Worm (Caenorhabditis elegans): Measurements from ENCODE around the gene C05C10.8.

Gene C05C10.8

ce11 chrII:9940430-9940829 is 22.6 kb upstream of the C05C10.8 start, which contains the start of gene ufd-3 (continued):
- no peak for TF ChIP-seq nfya-1 (tag; optimal IDR thresholded peaks at IDR 0.05; ENCODE audit: borderline replicate concordance, insufficient read depth)
- TF ChIP-seq madf-3 (GFP tag; IDR thresholded peaks at IDR 0.05): 0 out of 2 replicates have a peak, but pooled peaks have one; percentile 59
- TF ChIP-seq F39B2.1 (GFP tag; IDR thresholded peaks at IDR 0.05): no peak
- TF ChIP-seq lin-40 (tag; optimal IDR thresholded peaks at IDR 0.05): no peak
- TF ChIP-seq ztf-25 (GFP tag; IDR thresholded peaks at IDR 0.05): peak; percentile 65; the same call in 1 of the 2 replicates
- no peak for TF ChIP-seq ets-4 (GFP tag; optimal IDR thresholded peaks at IDR 0.05)
- no peak for TF ChIP-seq gei-17 (GFP tag; optimal IDR thresholded peaks at IDR 0.05)
- TF ChIP-seq mcd-1 (GFP tag; IDR thresholded peaks at IDR 0.05): peak; percentile 72
- peak; percentile 40 to 96 (median 44) for TF ChIP-seq lin-35 (GFP tag; optimal IDR thresholded peaks at IDR 0.05)
- TF ChIP-seq unc-130 (GFP tag; optimal IDR thresholded peaks at IDR 0.05): peak; percentile 90
- peak; percentile 92 for TF ChIP-seq attf-3 (GFP tag; conservative IDR thresholded peaks at IDR 0.05)
- TF ChIP-seq F52B5.7 (tag; optimal IDR thresholded peaks at IDR 0.05): no peak
- peak; percentile 64 for TF ChIP-seq F23B12.7 (tag; optimal IDR thresholded peaks at IDR 0.05; ENCODE audit: insufficient read depth)
- TF ChIP-seq repo-1 (tag; optimal IDR thresholded peaks at IDR 0.05): peak; percentile 1
- TF ChIP-seq ztf-22 (GFP tag; optimal IDR thresholded peaks at IDR 0.05): no peak

- TF ChIP-seq madf-6 (GFP tag; IDR thresholded peaks at IDR 0.05): peak; percentile 98
- no peak for TF ChIP-seq sptf-2 (GFP tag; optimal IDR thresholded peaks at IDR 0.05)
- TF ChIP-seq snpc-4 (GFP tag; optimal IDR thresholded peaks at IDR 0.05): peak; percentile 21
- no peak for TF ChIP-seq snpc-4 (tag; optimal IDR thresholded peaks at IDR 0.05)
- TF ChIP-seq lin-54 (GFP tag; optimal IDR thresholded peaks at IDR 0.05): peak; percentile 90
- no peak for TF ChIP-seq Y56A3A.18 (GFP tag; IDR thresholded peaks at IDR 0.05)
- TF ChIP-seq madf-8 (GFP tag; conservative IDR thresholded peaks at IDR 0.05): peak; percentile 93
- TF ChIP-seq Y95B8A.8 (GFP tag; IDR thresholded peaks at IDR 0.05): peak; percentile 76; the same call in 1 of the 2 replicates
- peak; percentile 93 for TF ChIP-seq ceh-91 (GFP tag; IDR thresholded peaks at IDR 0.05)
- peak; percentile 90 for TF ChIP-seq D2030.7 (GFP tag; IDR thresholded peaks at IDR 0.05)
- TF ChIP-seq hsf-1 (GFP tag; IDR thresholded peaks at IDR 0.05): peak; percentile 80
- TF ChIP-seq efl-1 (GFP tag; optimal IDR thresholded peaks at IDR 0.05): peak; percentile 97
- peak; percentile 44 for TF ChIP-seq snpc-1.3 (tag; optimal IDR thresholded peaks at IDR 0.05; ENCODE audit: insufficient read depth)
- TF ChIP-seq athp-1 (tag; optimal IDR thresholded peaks at IDR 0.05): peak; percentile 69
- TF ChIP-seq lin-35 (GFP tag; optimal IDR thresholded peaks at IDR 0.05): peak in 1 of 3 experiments; percentile 57
- peak; percentile 78 for TF ChIP-seq lsl-1 (GFP tag; optimal IDR thresholded peaks at IDR 0.05)
- TF ChIP-seq egrh-3 (GFP tag; IDR thresholded peaks at IDR 0.05): no peak
- TF ChIP-seq mcd-1 (GFP tag; IDR thresholded peaks at IDR 0.05): peak; percentile 13; the same call in 1 of the 2 replicates
- TF ChIP-seq zfh-2 (GFP tag; conservative IDR thresholded peaks at IDR 0.05): no peak
- peak; percentile 88 for TF ChIP-seq snpc-3.4 (tag; optimal IDR thresholded peaks at IDR 0.05)
- TF ChIP-seq C17E4.6 (GFP tag; IDR thresholded peaks at IDR 0.05): peak; percentile 53
- TF ChIP-seq madf-3 (GFP tag; IDR thresholded peaks at IDR 0.05): peak; percentile 75
- TF ChIP-seq tlf-1 (GFP tag; optimal IDR thresholded peaks at IDR 0.05): peak; percentile 62
- peak; percentile 74; the same call in 1 of the 2 replicates for TF ChIP-seq B0336.3 (GFP tag; IDR thresholded peaks at IDR 0.05)
- peak; percentile 46; the same call in 1 of the 2 replicates for TF ChIP-seq rcor-1 (GFP tag; IDR thresholded peaks at IDR 0.05)
- TF ChIP-seq ekl-4 (GFP tag; IDR thresholded peaks at IDR 0.05): peak; percentile 78
- TF ChIP-seq ztf-25 (GFP tag; IDR thresholded peaks at IDR 0.05): no peak
- TF ChIP-seq dpl-1 (GFP tag; optimal IDR thresholded peaks at IDR 0.05): peak; percentile 84
- TF ChIP-seq attf-3 (GFP tag; conservative IDR thresholded peaks at IDR 0.05): 0 out of 2 replicates have a peak, but pooled peaks have one; percentile 16
- TF ChIP-seq ceh-58 (GFP tag; IDR thresholded peaks at IDR 0.05): no peak
- TF ChIP-seq nhr-120 (GFP tag; IDR thresholded peaks at IDR 0.05): no peak
- TF ChIP-seq B0019.2 (GFP tag; conservative IDR thresholded peaks at IDR 0.05): peak; percentile 86
- no peak for TF ChIP-seq chd-7 (tag; optimal IDR thresholded peaks at IDR 0.05)
- peak; percentile 57 for TF ChIP-seq dox-1 (GFP tag; IDR thresholded peaks at IDR 0.05)
- TF ChIP-seq xnd-1 (tag; optimal IDR thresholded peaks at IDR 0.05): peak; percentile 86
- peak; percentile 78 for TF ChIP-seq unc-130 (GFP tag; optimal IDR thresholded peaks at IDR 0.05)
- peak; percentile 82 for TF ChIP-seq F33H1.4 (GFP tag; IDR thresholded peaks at IDR 0.05)
Observed at ce11 chrII:9938877-9939276, 21.1 kb upstream of the C05C10.8 start, which contains the start of the genes C05C10.7 and C05C10.5. Gene C05C10.7, minus strand, starts transcription at chrII:9938971. Gene C05C10.5, plus strand, starts transcription at chrII:9939040.
